Worm (Caenorhabditis elegans): ENCODE results near the gene B0336.13.

DNA sequence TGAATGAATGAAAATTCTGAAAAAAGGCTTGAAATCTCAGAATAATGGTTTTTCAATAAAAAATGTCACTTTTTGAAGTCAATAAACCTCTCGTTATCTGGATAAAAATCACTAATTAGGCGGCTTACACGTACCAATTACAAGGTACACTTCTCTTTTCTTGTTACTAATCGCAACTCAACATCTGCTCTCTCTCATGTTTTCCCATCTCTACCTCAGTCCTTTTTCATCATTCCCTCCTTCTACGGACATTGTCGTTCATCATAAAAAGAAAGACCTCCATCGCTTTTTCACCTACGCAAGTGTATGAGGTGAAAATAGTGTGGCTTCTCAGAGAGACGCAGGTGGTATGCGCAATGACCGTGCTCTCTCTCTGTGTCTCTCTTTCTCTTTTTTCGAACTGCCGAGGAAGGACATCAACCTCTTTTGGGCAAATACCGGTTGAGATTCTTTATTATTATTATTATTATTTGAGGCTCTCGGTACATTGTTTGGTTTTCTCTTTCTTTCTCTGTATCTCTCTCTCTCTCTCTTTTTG lies 25.8 kb upstream of the B0336.13 start:
- TF ChIP-seq aly-1 (tag; optimal IDR thresholded peaks at IDR 0.05) = no peak
- TF ChIP-seq hmbx-1 (tag; optimal IDR thresholded peaks at IDR 0.05) = no peak
